Worm (Caenorhabditis elegans) whole organism, midembryonic: Measurements from ENCODE around the gene F18G5.1.

Experiments used
- T22C8.4 ChIP-seq: fragments of 200-800 bp; sonication (Bioruptor generic); IDR thresholded peaks from 2 replicates; pipeline ENCODE4 v1.3.6; 2022; ENCODE audit warnings: missing genetic modification characterization, missing compliant biosample characterization
- cog-1 ChIP-seq: sonication (generic microtip); optimal IDR thresholded peaks from 2 replicates; lab custom pipeline; 2016; ENCODE audit warnings: missing genetic modification characterization, missing compliant biosample characterization
- flt-1 ChIP-seq: fragments of 200-800 bp; sonication (Bioruptor generic); IDR thresholded peaks from 2 replicates; pipeline ENCODE4 v1.3.6; 2022; ENCODE audit warnings: missing genetic modification characterization, missing compliant biosample characterization
- klf-2 ChIP-seq: fragments of 200-800 bp; sonication (Bioruptor generic); conservative IDR thresholded peaks from 2 replicates; pipeline ENCODE4 v1.3.6; 2022; ENCODE audit warnings: missing genetic modification reagents, missing genetic modification characterization, missing compliant biosample characterization
- med-1 ChIP-seq: sonication (generic microtip); optimal IDR thresholded peaks from 2 replicates; lab custom pipeline; 2017; ENCODE audit warnings: missing genetic modification characterization, mild to moderate bottlenecking, missing compliant biosample characterization, antibody characterized with exemption, missing genetic modification reagents; ENCODE audit not compliant: insufficient read depth
- ref-1 ChIP-seq: fragments of 200-800 bp; sonication (Bioruptor generic); conservative IDR thresholded peaks from 2 replicates; pipeline ENCODE4 v1.3.6; 2022; ENCODE audit warnings: missing genetic modification reagents, missing genetic modification characterization, missing compliant biosample characterization
- tab-1 ChIP-seq: fragments of 200-800 bp; sonication (Bioruptor generic); IDR thresholded peaks from 2 replicates; pipeline ENCODE4 v1.3.6; 2022; ENCODE audit warnings: missing genetic modification characterization, missing compliant biosample characterization
- ztf-23 ChIP-seq: fragments of 200-800 bp; sonication (Bioruptor generic); IDR thresholded peaks from 2 replicates; pipeline ENCODE4 v1.3.6; 2022; ENCODE audit warnings: missing genetic modification reagents, missing genetic modification characterization, missing compliant biosample characterization
- ztf-29 ChIP-seq: fragments of 200-800 bp; sonication (Bioruptor generic); IDR thresholded peaks from 2 replicates; pipeline ENCODE4 v1.3.6; 2022; ENCODE audit warnings: missing genetic modification reagents, missing genetic modification characterization, missing compliant biosample characterization

DNA sequence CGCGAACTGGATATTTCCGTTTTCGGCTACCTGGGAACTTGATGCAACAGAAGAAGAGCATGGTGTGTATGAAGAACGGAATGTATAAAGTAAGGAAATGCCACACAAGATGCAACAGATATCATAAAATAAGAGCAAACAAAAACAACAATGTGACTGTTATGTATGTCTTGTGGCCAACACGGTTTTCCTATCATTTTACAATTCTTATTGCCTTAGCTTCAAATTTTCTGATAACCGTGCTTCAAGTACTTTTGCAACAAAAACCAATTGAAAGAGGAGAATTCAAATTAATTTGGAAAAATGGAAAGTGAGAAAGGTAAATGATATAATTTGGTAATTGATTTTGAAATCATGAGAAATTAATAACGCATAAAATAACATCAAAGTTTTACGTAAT lies 28.1 kb upstream of the F18G5.1 start:
- TF ChIP-seq flt-1 (GFP tag; lab: Robert Waterston, UW) (no peak), T22C8.4 (no peak), ztf-23 (GFP tag; lab: Robert Waterston, UW) (no peak), ref-1 (no peak), cog-1 (tag; lab: Kevin White, UChicago) (no peak), tab-1 (GFP tag; lab: Robert Waterston, UW) (no peak), med-1 (GFP tag; lab: Kevin White, UChicago) (no peak), ztf-29 (GFP tag; lab: Robert Waterston, UW) (no peak), klf-2 (GFP tag; lab: Robert Waterston, UW) (no peak)
